Fruit fly (Drosophila melanogaster): ENCODE measurements around the gene CG34159.

CG34159 gene

DNA sequence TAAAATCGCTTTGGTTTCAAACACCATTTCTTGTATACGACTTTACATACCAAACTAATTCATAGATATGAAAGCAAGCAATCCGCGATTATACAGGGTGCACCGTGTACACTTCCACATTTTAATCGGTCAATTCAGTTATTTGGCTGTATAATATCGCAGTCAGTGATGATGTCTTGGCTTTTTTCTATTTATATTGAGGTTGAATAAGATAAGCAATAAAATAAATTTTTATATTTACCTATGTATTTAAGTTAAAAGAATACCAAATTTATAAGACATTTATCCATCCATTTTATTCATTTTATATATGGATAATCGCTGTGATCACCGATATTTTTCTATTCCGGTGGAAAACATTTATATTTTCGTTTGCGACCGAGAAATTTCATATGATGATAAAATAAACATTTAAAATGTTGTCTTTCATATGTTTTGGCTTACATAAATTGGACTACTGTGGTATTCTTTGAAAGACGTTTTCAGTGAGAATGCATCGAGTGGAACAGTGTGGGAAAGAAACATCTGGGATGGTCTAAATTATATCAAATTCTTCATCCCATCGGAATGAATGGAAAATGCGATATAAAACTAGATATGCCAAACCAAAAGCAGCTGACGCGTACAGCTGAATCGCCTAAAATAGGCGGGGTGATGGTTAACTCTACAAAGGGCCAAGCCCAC is 22.7 kb upstream of the CG34159 start, which contains the start of gene CG5708 (continued):
- TF ChIP-seq Camta (GFP tag; optimal IDR thresholded peaks at IDR 0.05) = no peak
- TF ChIP-seq p53 (GFP tag; optimal IDR thresholded peaks at IDR 0.05) = no peak
- TF ChIP-seq CG11093 (GFP tag; IDR thresholded peaks at IDR 0.05) = no peak
- no peak for TF ChIP-seq Mes4 (GFP tag; optimal IDR thresholded peaks at IDR 0.05)
- no peak for TF ChIP-seq CG2889 (GFP tag; IDR thresholded peaks at IDR 0.05)
- TF ChIP-seq zen2 (GFP tag; IDR thresholded peaks at IDR 0.05; ENCODE audit: partially characterized antibody) = no peak
- TF ChIP-seq otp (GFP tag; IDR thresholded peaks at IDR 0.05) = no peak
- no peak for TF ChIP-seq CG10274 (GFP tag; optimal IDR thresholded peaks at IDR 0.05)
- peak; percentile 73 for TF ChIP-seq sd (tag; optimal IDR thresholded peaks at IDR 0.05)
- TF ChIP-seq CG12942 (GFP tag; optimal IDR thresholded peaks at IDR 0.05) = no peak
- TF ChIP-seq CG4328 (GFP tag; optimal IDR thresholded peaks at IDR 0.05) = no peak
- TF ChIP-seq chif (GFP tag; optimal IDR thresholded peaks at IDR 0.05) = no peak
- no peak for TF ChIP-seq bowl (GFP tag; IDR thresholded peaks at IDR 0.05)
- TF ChIP-seq Usf (GFP tag; optimal IDR thresholded peaks at IDR 0.05) = no peak
- TF ChIP-seq CG18262 (tag; optimal IDR thresholded peaks at IDR 0.05) = peak; percentile 37
- no peak for TF ChIP-seq CG10654 (GFP tag; optimal IDR thresholded peaks at IDR 0.05)
- TF ChIP-seq CG31224 (GFP tag; IDR thresholded peaks at IDR 0.05) = no peak
- no peak for TF ChIP-seq CG9215 (GFP tag; IDR thresholded peaks at IDR 0.05)
- peak; percentile 96 for TF ChIP-seq CG1024 (GFP tag; IDR thresholded peaks at IDR 0.05)
- TF ChIP-seq CG4730 (GFP tag; IDR thresholded peaks at IDR 0.05) = no peak
- no peak for TF ChIP-seq nerfin-1 (tag; optimal IDR thresholded peaks at IDR 0.05)
- no peak for TF ChIP-seq CG5180 (GFP tag; optimal IDR thresholded peaks at IDR 0.05)
- peak; percentile 62 for TF ChIP-seq CG8290 (GFP tag; optimal IDR thresholded peaks at IDR 0.05)
- TF ChIP-seq CG8290 (tag; optimal IDR thresholded peaks at IDR 0.05) = peak; percentile 34 to 67
- TF ChIP-seq CG18764 (GFP tag; optimal IDR thresholded peaks at IDR 0.05) = no peak
- no peak for TF ChIP-seq CG33557 (GFP tag; optimal IDR thresholded peaks at IDR 0.05)
- no peak for TF ChIP-seq Atf3 (GFP tag; optimal IDR thresholded peaks at IDR 0.05)
- no peak for TF ChIP-seq CG8388 (GFP tag; optimal IDR thresholded peaks at IDR 0.05)
- TF ChIP-seq Hey (tag; optimal IDR thresholded peaks at IDR 0.05) = no peak
- TF ChIP-seq slou (GFP tag; optimal IDR thresholded peaks at IDR 0.05) = no peak
- no peak for TF ChIP-seq CG15601 (tag; optimal IDR thresholded peaks at IDR 0.05)
- no peak for TF ChIP-seq CG17328 (GFP tag; IDR thresholded peaks at IDR 0.05)
- no peak for TF ChIP-seq bab2 (GFP tag; optimal IDR thresholded peaks at IDR 0.05)
- no peak for TF ChIP-seq CG16863 (GFP tag; optimal IDR thresholded peaks at IDR 0.05)
- TF ChIP-seq unc-4 (GFP tag; IDR thresholded peaks at IDR 0.05; ENCODE audit: partially characterized antibody) = peak; percentile 47; the same call in 1 of the 2 replicates
- TF ChIP-seq CG7987 (GFP tag; optimal IDR thresholded peaks at IDR 0.05) = no peak
- no peak for TF ChIP-seq CG12236 (GFP tag; optimal IDR thresholded peaks at IDR 0.05)
- TF ChIP-seq Oli (tag; optimal IDR thresholded peaks at IDR 0.05) = no peak
- no peak for TF ChIP-seq CG16779 (GFP tag; IDR thresholded peaks at IDR 0.05)
- TF ChIP-seq CG34224 (GFP tag; IDR thresholded peaks at IDR 0.05; ENCODE audit: partially characterized antibody) = peak; percentile 30; the same call in 2 of the 3 replicates
- TF ChIP-seq gt (GFP tag; IDR thresholded peaks at IDR 0.05) = no peak
- peak; percentile 15 for TF ChIP-seq sug (tag; optimal IDR thresholded peaks at IDR 0.05)
- no peak for TF ChIP-seq CG6765 (GFP tag; optimal IDR thresholded peaks at IDR 0.05)
- TF ChIP-seq Dref (GFP tag; IDR thresholded peaks at IDR 0.05) = peak; percentile 56
- no peak for TF ChIP-seq ase (GFP tag; IDR thresholded peaks at IDR 0.05)
- no peak for TF ChIP-seq crc (GFP tag; optimal IDR thresholded peaks at IDR 0.05)
- no peak for TF ChIP-seq Gsc (GFP tag; IDR thresholded peaks at IDR 0.05)
- TF ChIP-seq CG10543 (GFP tag; optimal IDR thresholded peaks at IDR 0.05) = no peak
- TF ChIP-seq trh (GFP tag; optimal IDR thresholded peaks at IDR 0.05) = no peak
- no peak for TF ChIP-seq HmgD (GFP tag; optimal IDR thresholded peaks at IDR 0.05)
- TF ChIP-seq CG9727 (GFP tag; optimal IDR thresholded peaks at IDR 0.05) = no peak

Measured in whole organism, embryonic.